Worm (Caenorhabditis elegans) whole organism, late embryonic: ENCODE measurements around the gene C25F9.12.

ENCODE experiments used
- F13H6.1 ChIP-seq: sonication (generic microtip); optimal IDR thresholded peaks from 2 replicates; lab custom pipeline; 2016; ENCODE audit warnings: missing genetic modification characterization, missing compliant biosample characterization
- ama-1 ChIP-seq: fragments of 150-350 bp; optimal IDR thresholded peaks from 2 replicates; lab custom pipeline; 2014
- dmd-4 ChIP-seq: sonication (generic microtip); optimal IDR thresholded peaks from 2 replicates; lab custom pipeline; 2016; ENCODE audit warnings: borderline replicate concordance, missing genetic modification characterization, missing compliant biosample characterization
- elt-2 ChIP-seq: sonication (generic microtip); optimal IDR thresholded peaks from 2 replicates; lab custom pipeline; 2016; ENCODE audit warnings: missing genetic modification reagents, missing genetic modification characterization, missing compliant biosample characterization
- ets-4 ChIP-seq: sonication (generic microtip); optimal IDR thresholded peaks from 2 replicates; lab custom pipeline; 2016; ENCODE audit warnings: missing genetic modification characterization, missing compliant biosample characterization
- lin-11 ChIP-seq: fragments of 200-800 bp; sonication (Bioruptor generic); optimal IDR thresholded peaks from 2 replicates; lab custom pipeline; 2018; ENCODE audit warnings: mild to moderate bottlenecking, missing genetic modification characterization, missing compliant biosample characterization
- nhr-11 ChIP-seq: fragments of 150-350 bp; optimal IDR thresholded peaks from 2 replicates; lab custom pipeline; 2014; ENCODE audit warnings: missing biosample characterization, missing genetic modification characterization
- rnt-1 ChIP-seq: sonication (generic microtip); optimal IDR thresholded peaks from 2 replicates; lab custom pipeline; 2016; ENCODE audit warnings: missing genetic modification characterization, missing compliant biosample characterization
- tbx-2 ChIP-seq: sonication (generic microtip); optimal IDR thresholded peaks from 2 replicates; lab custom pipeline; 2016; ENCODE audit warnings: missing genetic modification characterization, missing compliant biosample characterization

DNA sequence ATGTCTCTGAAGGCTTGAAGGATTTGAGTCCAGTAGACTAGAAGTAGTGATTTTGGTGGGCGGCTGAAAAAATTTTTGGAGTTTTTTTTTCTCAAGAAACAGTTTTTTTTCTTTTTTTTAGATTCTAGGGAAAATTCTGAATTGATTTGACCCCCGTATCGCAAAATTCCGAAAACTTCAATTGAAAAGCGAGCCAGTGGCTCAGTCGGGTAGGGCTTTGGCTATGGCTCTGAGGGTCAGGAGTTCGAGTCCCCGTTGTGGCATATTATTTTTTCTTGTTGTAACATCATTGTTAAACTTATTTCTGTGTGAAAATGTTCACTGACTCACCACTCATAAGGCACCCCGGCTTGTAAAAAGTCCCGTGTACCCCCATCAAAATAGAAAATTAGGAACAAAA lies 4.4 kb downstream of the C25F9.12 start:
- TF ChIP-seq tbx-2 (no peak), rnt-1 (tag; lab: Kevin White, UChicago) (no peak), ets-4 (tag; lab: Kevin White, UChicago) (no peak), nhr-11 (tag; lab: Kevin White, UChicago) (no peak), dmd-4 (tag; lab: Kevin White, UChicago) (no peak), F13H6.1 (no peak), lin-11 (tag; lab: Kevin White, UChicago) (no peak), elt-2 (tag; lab: Kevin White, UChicago) (no peak), ama-1 (no peak)
